Fruit fly (Drosophila melanogaster) whole organism, prepupa: Measurements from ENCODE around the gene CG14974.
A peak's percentile ranks its signal among the peaks of the same experiment; 100 is the strongest.

Experiments used
- Blimp-1 ChIP-seq: fragments of 200-800 bp; sonication (Bioruptor generic); optimal IDR thresholded peaks from 3 replicates; lab custom pipeline; 2017; ENCODE audit warnings: missing biosample characterization, missing genetic modification characterization, mild to moderate bottlenecking, moderate library complexity, missing genetic modification reagents
- CG10631 ChIP-seq: fragments of 200-800 bp; sonication (Bioruptor generic); optimal IDR thresholded peaks from 2 replicates; lab custom pipeline; 2016; ENCODE audit warnings: missing biosample characterization, missing genetic modification characterization
- CG10669 ChIP-seq: fragments of 200-800 bp; sonication (Bioruptor generic); optimal IDR thresholded peaks from 3 replicates; lab custom pipeline; 2018; ENCODE audit warnings: missing biosample characterization, mild to moderate bottlenecking, missing genetic modification characterization, moderate library complexity
- CG11762 ChIP-seq: fragments of 200-800 bp; sonication (Bioruptor generic); optimal IDR thresholded peaks from 3 replicates; lab custom pipeline; 2016; ENCODE audit warnings: missing biosample characterization, missing genetic modification characterization; ENCODE audit not compliant: insufficient read depth
- CG11902 ChIP-seq: fragments of 200-800 bp; sonication (Bioruptor generic); optimal IDR thresholded peaks from 3 replicates; lab custom pipeline; 2016; ENCODE audit warnings: missing biosample characterization, missing genetic modification characterization
- CG3032 ChIP-seq: fragments of 200-800 bp; optimal IDR thresholded peaks from 2 replicates; lab custom pipeline; 2019; ENCODE audit warnings: missing biosample characterization, mild to moderate bottlenecking, missing genetic modification characterization, moderate library complexity
- CG31627 ChIP-seq: fragments of 200-800 bp; sonication (Bioruptor generic); optimal IDR thresholded peaks from 3 replicates; lab custom pipeline; 2016; ENCODE audit warnings: missing biosample characterization, missing genetic modification characterization
- CG32006 ChIP-seq: fragments of 200-800 bp; sonication (Bioruptor generic); optimal IDR thresholded peaks from 3 replicates; lab custom pipeline; 2017; ENCODE audit warnings: missing biosample characterization, mild to moderate bottlenecking, missing genetic modification characterization
- CG34406 ChIP-seq: fragments of 200-800 bp; sonication (Bioruptor generic); optimal IDR thresholded peaks from 3 replicates; lab custom pipeline; 2016; ENCODE audit warnings: missing biosample characterization, missing genetic modification characterization
- CG3919 ChIP-seq: fragments of 200-800 bp; sonication (Bioruptor generic); optimal IDR thresholded peaks from 3 replicates; lab custom pipeline; 2016; ENCODE audit warnings: missing biosample characterization, missing genetic modification characterization
- CG6163 ChIP-seq: fragments of 200-800 bp; sonication (Bioruptor generic); IDR thresholded peaks from 3 replicates; pipeline ENCODE4 v1.3.6; 2022; ENCODE audit warnings: missing biosample characterization, missing genetic modification characterization
- CG6792 ChIP-seq: fragments of 200-800 bp; sonication (Bioruptor generic); optimal IDR thresholded peaks from 3 replicates; lab custom pipeline; 2016; ENCODE audit warnings: missing biosample characterization, missing genetic modification characterization
- CG6808 ChIP-seq: fragments of 200-800 bp; sonication (Bioruptor generic); optimal IDR thresholded peaks from 3 replicates; lab custom pipeline; 2017; ENCODE audit warnings: missing biosample characterization, missing genetic modification characterization, mild to moderate bottlenecking, moderate library complexity, missing genetic modification reagents
- CG6854 ChIP-seq: fragments of 200-800 bp; sonication (Bioruptor generic); optimal IDR thresholded peaks from 2 replicates; lab custom pipeline; 2017; ENCODE audit warnings: missing biosample characterization, mild to moderate bottlenecking, missing genetic modification characterization
- CG7368 ChIP-seq: fragments of 200-800 bp; sonication (Bioruptor generic); optimal IDR thresholded peaks from 3 replicates; lab custom pipeline; 2016; ENCODE audit warnings: missing biosample characterization, missing genetic modification characterization
- CG8319 ChIP-seq: fragments of 200-800 bp; sonication (Bioruptor generic); optimal IDR thresholded peaks from 3 replicates; lab custom pipeline; 2016; ENCODE audit warnings: missing biosample characterization, missing genetic modification characterization
- CG8632 ChIP-seq: fragments of 200-800 bp; sonication (Bioruptor generic); optimal IDR thresholded peaks from 3 replicates; lab custom pipeline; 2016; ENCODE audit warnings: missing biosample characterization, missing genetic modification characterization
- CG9139 ChIP-seq: fragments of 200-800 bp; sonication (Bioruptor generic); optimal IDR thresholded peaks from 3 replicates; lab custom pipeline; 2017; ENCODE audit warnings: missing biosample characterization, mild to moderate bottlenecking, missing genetic modification characterization
- Eip75B ChIP-seq: fragments of 200-800 bp; sonication (Bioruptor generic); optimal IDR thresholded peaks from 3 replicates; lab custom pipeline; 2016; ENCODE audit warnings: missing biosample characterization, missing genetic modification characterization
- Eip78C ChIP-seq: fragments of 200-800 bp; sonication (Bioruptor generic); peaks from one replicate; lab custom pipeline; 2016; ENCODE audit warnings: missing biosample characterization, missing genetic modification characterization
- Ets21C ChIP-seq: fragments of 200-800 bp; sonication (Bioruptor generic); optimal IDR thresholded peaks from 3 replicates; lab custom pipeline; 2016; ENCODE audit warnings: missing biosample characterization, missing genetic modification characterization
- Gug ChIP-seq: fragments of 200-800 bp; sonication (Bioruptor generic); IDR thresholded peaks from 2 replicates; pipeline ENCODE4 v1.3.6; 2022; ENCODE audit warnings: missing biosample characterization, missing genetic modification characterization
- Hr38 ChIP-seq: sonication (Bioruptor generic); optimal IDR thresholded peaks from 2 replicates; lab custom pipeline; 2016; ENCODE audit warnings: missing biosample characterization, missing genetic modification characterization
- Hr39 ChIP-seq: fragments of 200-800 bp; sonication (Bioruptor generic); optimal IDR thresholded peaks from 2 replicates; lab custom pipeline; 2016; ENCODE audit warnings: missing biosample characterization, missing genetic modification characterization
- Hr4 ChIP-seq: fragments of 200-800 bp; sonication (Bioruptor generic); optimal IDR thresholded peaks from 3 replicates; lab custom pipeline; 2016; ENCODE audit warnings: missing biosample characterization, missing genetic modification characterization
- Lpt ChIP-seq: fragments of 200-800 bp; sonication (Bioruptor generic); optimal IDR thresholded peaks from 3 replicates; lab custom pipeline; 2016; ENCODE audit warnings: missing biosample characterization, missing genetic modification characterization
- Met ChIP-seq: fragments of 200-800 bp; sonication (Bioruptor generic); optimal IDR thresholded peaks from 3 replicates; lab custom pipeline; 2016; ENCODE audit warnings: missing biosample characterization, missing genetic modification characterization
- OdsH ChIP-seq: fragments of 200-800 bp; sonication (Bioruptor generic); optimal IDR thresholded peaks from 3 replicates; lab custom pipeline; 2016; ENCODE audit warnings: missing biosample characterization, missing genetic modification characterization
- Sox102F ChIP-seq: fragments of 200-800 bp; sonication (Bioruptor generic); optimal IDR thresholded peaks from 2 replicates; lab custom pipeline; 2016; ENCODE audit warnings: missing biosample characterization, mild to moderate bottlenecking, missing genetic modification characterization
- Sox14 ChIP-seq: fragments of 200-800 bp; sonication (Bioruptor generic); optimal IDR thresholded peaks from 3 replicates; lab custom pipeline; 2016; ENCODE audit warnings: missing biosample characterization, missing genetic modification characterization
- achi ChIP-seq: fragments of 200-800 bp; sonication (Bioruptor generic); optimal IDR thresholded peaks from 3 replicates; lab custom pipeline; 2016; ENCODE audit warnings: missing biosample characterization, missing genetic modification characterization
- acj6 ChIP-seq: fragments of 200-800 bp; sonication (Bioruptor generic); optimal IDR thresholded peaks from 3 replicates; lab custom pipeline; 2016; ENCODE audit warnings: missing biosample characterization, missing genetic modification characterization
- cyc ChIP-seq: fragments of 200-800 bp; sonication (Bioruptor generic); optimal IDR thresholded peaks from 3 replicates; lab custom pipeline; 2016; ENCODE audit warnings: missing biosample characterization, missing genetic modification characterization
- eg ChIP-seq: fragments of 200-800 bp; sonication (Bioruptor generic); IDR thresholded peaks from 3 replicates; pipeline ENCODE4 v1.3.6; 2022; ENCODE audit warnings: missing biosample characterization, missing genetic modification characterization
- esn ChIP-seq: fragments of 200-800 bp; sonication (Bioruptor generic); optimal IDR thresholded peaks from 2 replicates; lab custom pipeline; 2016; ENCODE audit warnings: missing biosample characterization, mild to moderate bottlenecking, missing genetic modification characterization, moderate library complexity
- fd59A ChIP-seq: fragments of 200-800 bp; sonication (Bioruptor generic); optimal IDR thresholded peaks from 2 replicates; lab custom pipeline; 2017; ENCODE audit warnings: missing biosample characterization, mild to moderate bottlenecking, missing genetic modification characterization, missing genetic modification reagents
- fd85E ChIP-seq: fragments of 200-800 bp; sonication (Bioruptor generic); optimal IDR thresholded peaks from 3 replicates; lab custom pipeline; 2016; ENCODE audit warnings: missing biosample characterization, missing genetic modification characterization
- fkh ChIP-seq: fragments of 200-800 bp; sonication (Bioruptor generic); optimal IDR thresholded peaks from 3 replicates; lab custom pipeline; 2017; ENCODE audit warnings: missing biosample characterization, mild to moderate bottlenecking, missing genetic modification characterization, moderate library complexity
- lz ChIP-seq: fragments of 200-800 bp; sonication (Bioruptor generic); optimal IDR thresholded peaks from 3 replicates; lab custom pipeline; 2016; ENCODE audit warnings: missing biosample characterization, missing genetic modification characterization
- net ChIP-seq: fragments of 200-800 bp; sonication (Bioruptor generic); optimal IDR thresholded peaks from 3 replicates; lab custom pipeline; 2016; ENCODE audit warnings: missing biosample characterization, missing genetic modification characterization
- pdm3 ChIP-seq: fragments of 200-800 bp; sonication (Bioruptor generic); optimal IDR thresholded peaks from 3 replicates; lab custom pipeline; 2016; ENCODE audit warnings: missing biosample characterization, missing genetic modification characterization
- salr ChIP-seq, 2 experiments: fragments of 200-800 bp; sonication (Bioruptor generic); optimal IDR thresholded peaks; 3 replicates each; lab custom pipeline; 2016 to 2018; ENCODE audit warnings: missing biosample characterization in 2 of 2, missing genetic modification characterization in 2 of 2, mild to moderate bottlenecking in 1 of 2
- spab ChIP-seq: fragments of 200-800 bp; sonication (Bioruptor generic); optimal IDR thresholded peaks from 2 replicates; lab custom pipeline; 2017; ENCODE audit warnings: missing biosample characterization, mild to moderate bottlenecking, missing genetic modification characterization, missing genetic modification reagents
- ss ChIP-seq, 2 experiments: fragments of 200-800 bp; sonication (Bioruptor generic); optimal IDR thresholded peaks; 2 replicates in 1 of 2; 3 replicates in 1 of 2; lab custom pipeline; 2017 to 2018; ENCODE audit warnings: mild to moderate bottlenecking in 2 of 2, missing biosample characterization in 2 of 2, missing genetic modification characterization in 2 of 2, moderate library complexity in 1 of 2
- svp ChIP-seq: fragments of 200-800 bp; sonication (Bioruptor generic); peaks from one replicate; lab custom pipeline; 2016; ENCODE audit warnings: missing biosample characterization, missing genetic modification characterization
- topi ChIP-seq: fragments of 200-800 bp; sonication (Bioruptor generic); optimal IDR thresholded peaks from 3 replicates; lab custom pipeline; 2016; ENCODE audit warnings: missing biosample characterization, missing genetic modification characterization
- vri ChIP-seq: fragments of 200-800 bp; sonication (Bioruptor generic); optimal IDR thresholded peaks from 3 replicates; lab custom pipeline; 2016; ENCODE audit warnings: missing biosample characterization, mild to moderate bottlenecking, missing genetic modification characterization

The CG14974 gene

dm6 chr3L:3617252-3617651, 3.6 kb downstream of the CG14974 start (continued):
- TF ChIP-seq CG11902 (peak; percentile 71), Eip78C (GFP tag; lab: Kevin White, UChicago) (peak; percentile 95), achi (GFP tag; lab: Kevin White, UChicago) (peak; percentile 83), salr (GFP tag; optimal IDR thresholded peaks at IDR 0.05; lab: Kevin White, UChicago) (peak; percentile 53 to 62), Sox14 (GFP tag; lab: Kevin White, UChicago) (peak; percentile 90), CG9139 (GFP tag; lab: Kevin White, UChicago) (peak; percentile 45), fd59A (peak; percentile 78), CG7368 (GFP tag; lab: Kevin White, UChicago) (peak; percentile 62), CG3032 (tag; lab: Kevin White, UChicago) (peak; percentile 80), CG6808 (peak; percentile 77), CG8319 (GFP tag; lab: Kevin White, UChicago) (peak; percentile 67), esn (GFP tag; lab: Kevin White, UChicago) (peak; percentile 92), Lpt (GFP tag; lab: Kevin White, UChicago) (peak; percentile 62), Gug (peak; percentile 54; the same call in 1 of the 2 replicates), CG10669 (GFP tag; lab: Kevin White, UChicago) (peak; percentile 78), spab (peak; percentile 75), CG32006 (GFP tag; lab: Kevin White, UChicago) (peak; percentile 84), CG6163 (peak; percentile 89), pdm3 (GFP tag; lab: Kevin White, UChicago) (peak; percentile 85), CG6854 (peak; percentile 77), fkh (GFP tag; lab: Kevin White, UChicago) (peak; percentile 55), svp (GFP tag; lab: Kevin White, UChicago) (peak; percentile 95), CG8632 (GFP tag; lab: Kevin White, UChicago) (peak; percentile 80), CG31627 (GFP tag; lab: Kevin White, UChicago) (peak; percentile 89), lz (GFP tag; lab: Kevin White, UChicago) (peak; percentile 86), cyc (peak; percentile 89), Hr38 (GFP tag; lab: Kevin White, UChicago) (no peak), CG6792 (peak; percentile 82), ss (GFP tag; optimal IDR thresholded peaks at IDR 0.05; lab: Kevin White, UChicago) (peak; percentile 74 to 78)

dm6 chr3L:3616344-3616743, 4.5 kb downstream of the CG14974 start:
- peak; percentile 51 for TF ChIP-seq CG6792
- peak; percentile 9 for TF ChIP-seq CG8319 (GFP tag; lab: Kevin White, UChicago)
- peak in 1 of 2 experiments; percentile 46 for TF ChIP-seq salr (GFP tag; optimal IDR thresholded peaks at IDR 0.05; lab: Kevin White, UChicago)
- TF ChIP-seq CG6163, result 0 out of 3 replicates have a peak, but pooled peaks have one; percentile 7
- TF ChIP-seq Gug, result no peak
- TF ChIP-seq Blimp-1 (GFP tag; lab: Kevin White, UChicago), result no peak
- no peak for TF ChIP-seq CG8632 (GFP tag; lab: Kevin White, UChicago)
- no peak for TF ChIP-seq vri
- TF ChIP-seq CG9139 (GFP tag; lab: Kevin White, UChicago), result no peak
- peak; percentile 62 for TF ChIP-seq OdsH (GFP tag; lab: Kevin White, UChicago)
- peak; percentile 21 for TF ChIP-seq CG7368 (GFP tag; lab: Kevin White, UChicago)
- TF ChIP-seq CG32006 (GFP tag; lab: Kevin White, UChicago), result no peak
- peak; percentile 2 for TF ChIP-seq CG10669 (GFP tag; lab: Kevin White, UChicago)
- TF ChIP-seq Hr4 (GFP tag; lab: Kevin White, UChicago), result peak; percentile 12
- peak; percentile 41 for TF ChIP-seq CG10631
- TF ChIP-seq CG31627 (GFP tag; lab: Kevin White, UChicago), result peak; percentile 89
- peak; percentile 9 for TF ChIP-seq CG34406 (GFP tag; lab: Kevin White, UChicago)
- TF ChIP-seq net, result peak; percentile 12
- TF ChIP-seq Ets21C, result peak; percentile 47
- peak; percentile 50 for TF ChIP-seq acj6 (GFP tag; lab: Kevin White, UChicago)
- peak; percentile 64 for TF ChIP-seq Sox14 (GFP tag; lab: Kevin White, UChicago)
- TF ChIP-seq CG3919 (GFP tag; lab: Kevin White, UChicago), result peak; percentile 70
- peak; percentile 76 for TF ChIP-seq Met
- TF ChIP-seq Eip78C (GFP tag; lab: Kevin White, UChicago), result peak; percentile 81
- peak; percentile 48 for TF ChIP-seq Sox102F (GFP tag; lab: Kevin White, UChicago)
- peak; percentile 80 for TF ChIP-seq lz (GFP tag; lab: Kevin White, UChicago)
- peak; percentile 82 for TF ChIP-seq Hr39 (GFP tag; lab: Kevin White, UChicago)
- peak; percentile 11 for TF ChIP-seq CG6808
- peak; percentile 46 for TF ChIP-seq topi (GFP tag; lab: Kevin White, UChicago)
- TF ChIP-seq CG3032 (tag; lab: Kevin White, UChicago), result peak; percentile 45
- no peak for TF ChIP-seq eg (GFP tag; lab: Robert Waterston, UW)
- no peak for TF ChIP-seq achi (GFP tag; lab: Kevin White, UChicago)
- peak; percentile 76 for TF ChIP-seq esn (GFP tag; lab: Kevin White, UChicago)
- peak; percentile 83 for TF ChIP-seq cyc
- no peak for TF ChIP-seq CG11762 (GFP tag; lab: Kevin White, UChicago)
- no peak for TF ChIP-seq Hr38 (GFP tag; lab: Kevin White, UChicago)
- TF ChIP-seq svp (GFP tag; lab: Kevin White, UChicago), result peak; percentile 66
- no peak for TF ChIP-seq fd85E (GFP tag; lab: Kevin White, UChicago)
- peak; percentile 67 for TF ChIP-seq Eip75B
